Fruit fly (Drosophila melanogaster) whole organism, prepupa: ENCODE results near the gene CG32373.

Source experiments
- Blimp-1 ChIP-seq: fragments of 200-800 bp; sonication (Bioruptor generic); optimal IDR thresholded peaks from 3 replicates; lab custom pipeline; 2017; ENCODE audit warnings: missing biosample characterization, missing genetic modification characterization, mild to moderate bottlenecking, moderate library complexity, missing genetic modification reagents
- CG10669 ChIP-seq: fragments of 200-800 bp; sonication (Bioruptor generic); optimal IDR thresholded peaks from 3 replicates; lab custom pipeline; 2018; ENCODE audit warnings: missing biosample characterization, mild to moderate bottlenecking, missing genetic modification characterization, moderate library complexity
- CG11294 ChIP-seq: fragments of 200-800 bp; sonication (Bioruptor generic); IDR thresholded peaks from 2 replicates; pipeline ENCODE4 v1.3.6; 2022; ENCODE audit warnings: missing biosample characterization, missing genetic modification characterization
- CG1621 ChIP-seq: fragments of 200-800 bp; sonication (Bioruptor generic); optimal IDR thresholded peaks from 3 replicates; lab custom pipeline; 2018; ENCODE audit warnings: missing biosample characterization, mild to moderate bottlenecking, missing genetic modification characterization
- CG3032 ChIP-seq: fragments of 200-800 bp; optimal IDR thresholded peaks from 2 replicates; lab custom pipeline; 2019; ENCODE audit warnings: missing biosample characterization, mild to moderate bottlenecking, missing genetic modification characterization, moderate library complexity
- CG31627 ChIP-seq: fragments of 200-800 bp; sonication (Bioruptor generic); optimal IDR thresholded peaks from 3 replicates; lab custom pipeline; 2016; ENCODE audit warnings: missing biosample characterization, missing genetic modification characterization
- CG32006 ChIP-seq: fragments of 200-800 bp; sonication (Bioruptor generic); optimal IDR thresholded peaks from 3 replicates; lab custom pipeline; 2017; ENCODE audit warnings: missing biosample characterization, mild to moderate bottlenecking, missing genetic modification characterization
- CG34406 ChIP-seq: fragments of 200-800 bp; sonication (Bioruptor generic); optimal IDR thresholded peaks from 3 replicates; lab custom pipeline; 2016; ENCODE audit warnings: missing biosample characterization, missing genetic modification characterization
- CG3919 ChIP-seq: fragments of 200-800 bp; sonication (Bioruptor generic); optimal IDR thresholded peaks from 3 replicates; lab custom pipeline; 2016; ENCODE audit warnings: missing biosample characterization, missing genetic modification characterization
- CG4318 ChIP-seq: fragments of 200-800 bp; sonication (Bioruptor generic); optimal IDR thresholded peaks from 3 replicates; lab custom pipeline; 2017; ENCODE audit warnings: missing biosample characterization, mild to moderate bottlenecking, missing genetic modification characterization
- CG6163 ChIP-seq: fragments of 200-800 bp; sonication (Bioruptor generic); IDR thresholded peaks from 3 replicates; pipeline ENCODE4 v1.3.6; 2022; ENCODE audit warnings: missing biosample characterization, missing genetic modification characterization
- CG6276 ChIP-seq: fragments of 200-800 bp; sonication (Bioruptor generic); optimal IDR thresholded peaks from 2 replicates; lab custom pipeline; 2017; ENCODE audit warnings: missing biosample characterization, mild to moderate bottlenecking, missing genetic modification characterization
- CG6808 ChIP-seq: fragments of 200-800 bp; sonication (Bioruptor generic); optimal IDR thresholded peaks from 3 replicates; lab custom pipeline; 2017; ENCODE audit warnings: missing biosample characterization, missing genetic modification characterization, mild to moderate bottlenecking, moderate library complexity, missing genetic modification reagents
- CG7368 ChIP-seq: fragments of 200-800 bp; sonication (Bioruptor generic); optimal IDR thresholded peaks from 3 replicates; lab custom pipeline; 2016; ENCODE audit warnings: missing biosample characterization, missing genetic modification characterization
- CG8119 ChIP-seq: fragments of 200-800 bp; sonication (Bioruptor generic); IDR thresholded peaks from 3 replicates; pipeline ENCODE4 v1.3.6; 2022; ENCODE audit warnings: missing biosample characterization, missing genetic modification characterization
- CG8319 ChIP-seq: fragments of 200-800 bp; sonication (Bioruptor generic); optimal IDR thresholded peaks from 3 replicates; lab custom pipeline; 2016; ENCODE audit warnings: missing biosample characterization, missing genetic modification characterization
- Eip75B ChIP-seq: fragments of 200-800 bp; sonication (Bioruptor generic); optimal IDR thresholded peaks from 3 replicates; lab custom pipeline; 2016; ENCODE audit warnings: missing biosample characterization, missing genetic modification characterization
- Eip78C ChIP-seq: fragments of 200-800 bp; sonication (Bioruptor generic); peaks from one replicate; lab custom pipeline; 2016; ENCODE audit warnings: missing biosample characterization, missing genetic modification characterization
- Eip93F ChIP-seq: fragments of 200-800 bp; sonication (Bioruptor generic); optimal IDR thresholded peaks from 2 replicates; lab custom pipeline; 2016; ENCODE audit warnings: missing biosample characterization, mild to moderate bottlenecking, missing genetic modification characterization
- Ets96B ChIP-seq: fragments of 200-800 bp; optimal IDR thresholded peaks from 2 replicates; lab custom pipeline; 2019; ENCODE audit warnings: missing biosample characterization, mild to moderate bottlenecking, missing genetic modification characterization, moderate library complexity
- Gug ChIP-seq: fragments of 200-800 bp; sonication (Bioruptor generic); IDR thresholded peaks from 2 replicates; pipeline ENCODE4 v1.3.6; 2022; ENCODE audit warnings: missing biosample characterization, missing genetic modification characterization
- Hr39 ChIP-seq: fragments of 200-800 bp; sonication (Bioruptor generic); optimal IDR thresholded peaks from 2 replicates; lab custom pipeline; 2016; ENCODE audit warnings: missing biosample characterization, missing genetic modification characterization
- Lpt ChIP-seq: fragments of 200-800 bp; sonication (Bioruptor generic); optimal IDR thresholded peaks from 3 replicates; lab custom pipeline; 2016; ENCODE audit warnings: missing biosample characterization, missing genetic modification characterization
- Met ChIP-seq: fragments of 200-800 bp; sonication (Bioruptor generic); optimal IDR thresholded peaks from 3 replicates; lab custom pipeline; 2016; ENCODE audit warnings: missing biosample characterization, missing genetic modification characterization
- OdsH ChIP-seq: fragments of 200-800 bp; sonication (Bioruptor generic); optimal IDR thresholded peaks from 3 replicates; lab custom pipeline; 2016; ENCODE audit warnings: missing biosample characterization, missing genetic modification characterization
- Smox ChIP-seq: fragments of 200-800 bp; sonication (Bioruptor generic); optimal IDR thresholded peaks from 3 replicates; lab custom pipeline; 2016; ENCODE audit warnings: missing biosample characterization, missing genetic modification characterization
- Sox14 ChIP-seq: fragments of 200-800 bp; sonication (Bioruptor generic); optimal IDR thresholded peaks from 3 replicates; lab custom pipeline; 2016; ENCODE audit warnings: missing biosample characterization, missing genetic modification characterization
- acj6 ChIP-seq: fragments of 200-800 bp; sonication (Bioruptor generic); optimal IDR thresholded peaks from 3 replicates; lab custom pipeline; 2016; ENCODE audit warnings: missing biosample characterization, missing genetic modification characterization
- cyc ChIP-seq: fragments of 200-800 bp; sonication (Bioruptor generic); optimal IDR thresholded peaks from 3 replicates; lab custom pipeline; 2016; ENCODE audit warnings: missing biosample characterization, missing genetic modification characterization
- eg ChIP-seq: fragments of 200-800 bp; sonication (Bioruptor generic); IDR thresholded peaks from 3 replicates; pipeline ENCODE4 v1.3.6; 2022; ENCODE audit warnings: missing biosample characterization, missing genetic modification characterization
- esn ChIP-seq: fragments of 200-800 bp; sonication (Bioruptor generic); optimal IDR thresholded peaks from 2 replicates; lab custom pipeline; 2016; ENCODE audit warnings: missing biosample characterization, mild to moderate bottlenecking, missing genetic modification characterization, moderate library complexity
- fd59A ChIP-seq: fragments of 200-800 bp; sonication (Bioruptor generic); optimal IDR thresholded peaks from 2 replicates; lab custom pipeline; 2017; ENCODE audit warnings: missing biosample characterization, mild to moderate bottlenecking, missing genetic modification characterization, missing genetic modification reagents
- fkh ChIP-seq: fragments of 200-800 bp; sonication (Bioruptor generic); optimal IDR thresholded peaks from 3 replicates; lab custom pipeline; 2017; ENCODE audit warnings: missing biosample characterization, mild to moderate bottlenecking, missing genetic modification characterization, moderate library complexity
- net ChIP-seq: fragments of 200-800 bp; sonication (Bioruptor generic); optimal IDR thresholded peaks from 3 replicates; lab custom pipeline; 2016; ENCODE audit warnings: missing biosample characterization, missing genetic modification characterization
- pdm3 ChIP-seq: fragments of 200-800 bp; sonication (Bioruptor generic); optimal IDR thresholded peaks from 3 replicates; lab custom pipeline; 2016; ENCODE audit warnings: missing biosample characterization, missing genetic modification characterization
- salr ChIP-seq, 2 experiments: fragments of 200-800 bp; sonication (Bioruptor generic); optimal IDR thresholded peaks; 3 replicates each; lab custom pipeline; 2016 to 2018; ENCODE audit warnings: missing biosample characterization in 2 of 2, missing genetic modification characterization in 2 of 2, mild to moderate bottlenecking in 1 of 2
- spab ChIP-seq: fragments of 200-800 bp; sonication (Bioruptor generic); optimal IDR thresholded peaks from 2 replicates; lab custom pipeline; 2017; ENCODE audit warnings: missing biosample characterization, mild to moderate bottlenecking, missing genetic modification characterization, missing genetic modification reagents
- ss ChIP-seq, 2 experiments: fragments of 200-800 bp; sonication (Bioruptor generic); optimal IDR thresholded peaks; 2 replicates in 1 of 2; 3 replicates in 1 of 2; lab custom pipeline; 2017 to 2018; ENCODE audit warnings: mild to moderate bottlenecking in 2 of 2, missing biosample characterization in 2 of 2, missing genetic modification characterization in 2 of 2, moderate library complexity in 1 of 2
- svp ChIP-seq: fragments of 200-800 bp; sonication (Bioruptor generic); peaks from one replicate; lab custom pipeline; 2016; ENCODE audit warnings: missing biosample characterization, missing genetic modification characterization
- topi ChIP-seq: fragments of 200-800 bp; sonication (Bioruptor generic); optimal IDR thresholded peaks from 3 replicates; lab custom pipeline; 2016; ENCODE audit warnings: missing biosample characterization, missing genetic modification characterization
- vri ChIP-seq: fragments of 200-800 bp; sonication (Bioruptor generic); optimal IDR thresholded peaks from 3 replicates; lab custom pipeline; 2016; ENCODE audit warnings: missing biosample characterization, mild to moderate bottlenecking, missing genetic modification characterization

The CG32373 gene

DNA sequence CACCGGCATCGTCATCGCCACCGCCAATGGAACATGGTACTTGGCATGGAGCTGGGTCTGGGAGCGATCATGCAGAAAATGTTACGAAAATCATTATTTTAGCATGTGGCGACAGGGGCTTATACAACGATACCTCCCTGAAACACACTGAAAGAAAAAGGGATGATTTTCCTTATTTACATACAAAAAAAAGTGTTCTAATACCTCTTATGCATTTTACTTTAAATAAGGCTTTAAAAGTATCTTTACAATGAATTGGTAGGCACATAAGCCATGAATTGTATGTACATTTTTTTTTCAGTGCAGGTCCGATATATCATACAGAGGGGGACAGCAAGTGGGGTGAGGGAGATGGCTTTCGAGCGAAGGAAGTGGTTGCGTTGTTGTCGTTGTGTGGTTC lies 36.1 kb upstream of the CG32373 start (continued):
- peak; percentile 84 for TF ChIP-seq cyc (GFP tag; lab: Kevin White, UChicago)
- peak; percentile 54; the same call in 2 of the 3 replicates for TF ChIP-seq eg (GFP tag; lab: Robert Waterston, UW)
- peak; percentile 75 for TF ChIP-seq acj6
- TF ChIP-seq svp (GFP tag; lab: Kevin White, UChicago), result peak; percentile 90
- peak; percentile 48 for TF ChIP-seq CG3032 (tag; lab: Kevin White, UChicago)
- TF ChIP-seq salr (GFP tag; optimal IDR thresholded peaks at IDR 0.05; lab: Kevin White, UChicago), result peak; percentile 22 to 32
- TF ChIP-seq ss (GFP tag; optimal IDR thresholded peaks at IDR 0.05; lab: Kevin White, UChicago), result peak; percentile 46 to 54
- peak; percentile 62 for TF ChIP-seq Ets96B
- TF ChIP-seq Eip93F (GFP tag; lab: Kevin White, UChicago), result peak; percentile 21
- no peak for TF ChIP-seq fkh (GFP tag; lab: Kevin White, UChicago)
- peak; percentile 52 for TF ChIP-seq CG6808 (GFP tag; lab: Kevin White, UChicago)
- TF ChIP-seq, all 60 proteins: peak for 51

DNA sequence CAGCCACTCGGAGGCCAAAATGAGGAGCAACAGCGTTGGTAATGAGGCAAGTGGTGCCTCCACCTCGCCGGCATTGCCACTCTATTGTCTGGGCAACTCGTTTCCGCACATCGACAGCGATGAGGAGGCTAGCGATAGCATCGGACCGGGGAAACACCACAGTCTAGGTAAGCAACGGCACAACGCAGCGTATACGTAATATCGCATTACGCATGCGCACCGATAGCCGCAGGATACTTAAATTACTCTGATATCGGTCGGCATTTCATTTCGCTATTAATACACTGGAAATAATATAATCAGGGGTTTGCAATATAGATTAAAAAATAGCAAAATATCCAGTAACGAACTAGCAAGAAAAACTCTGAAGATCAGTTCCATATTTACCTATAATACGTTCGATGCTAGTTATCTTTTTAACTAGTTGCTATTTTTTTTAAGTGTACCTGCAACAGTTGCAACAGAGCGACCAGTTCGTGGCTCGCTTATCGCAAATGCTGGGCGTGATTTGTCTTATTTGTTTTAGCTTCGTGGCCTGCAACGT lies 32.8 kb upstream of the CG32373 start:
- peak; percentile 30 for TF ChIP-seq CG3919 (GFP tag; lab: Kevin White, UChicago)
- no peak for TF ChIP-seq Met
- no peak for TF ChIP-seq fd59A
- TF ChIP-seq ss (GFP tag; optimal IDR thresholded peaks at IDR 0.05; lab: Kevin White, UChicago), result no peak
- TF ChIP-seq CG8119, result no peak
- TF ChIP-seq esn (GFP tag; lab: Kevin White, UChicago), result no peak
- TF ChIP-seq CG32006 (GFP tag; lab: Kevin White, UChicago), result no peak
- TF ChIP-seq CG3032 (tag; lab: Kevin White, UChicago), result no peak
- TF ChIP-seq CG4318 (GFP tag; lab: Kevin White, UChicago), result no peak
- no peak for TF ChIP-seq CG31627 (GFP tag; lab: Kevin White, UChicago)
- TF ChIP-seq cyc (GFP tag; lab: Kevin White, UChicago), result no peak
- TF ChIP-seq Smox (GFP tag; lab: Kevin White, UChicago), result no peak
- peak; percentile 83 for TF ChIP-seq eg (GFP tag; lab: Robert Waterston, UW)
- TF ChIP-seq Blimp-1 (GFP tag; lab: Kevin White, UChicago), result no peak
- TF ChIP-seq acj6, result no peak
- TF ChIP-seq OdsH (GFP tag; lab: Kevin White, UChicago), result no peak
- peak; percentile 68 for TF ChIP-seq CG6276
- TF ChIP-seq salr (GFP tag; optimal IDR thresholded peaks at IDR 0.05; lab: Kevin White, UChicago), result no peak
- no peak for TF ChIP-seq fkh (GFP tag; lab: Kevin White, UChicago)
- TF ChIP-seq Eip78C (GFP tag; lab: Kevin White, UChicago), result peak; percentile 80
- no peak for TF ChIP-seq vri (GFP tag; lab: Kevin White, UChicago)
- no peak for TF ChIP-seq CG1621 (tag; lab: Kevin White, UChicago)
- TF ChIP-seq CG10669 (GFP tag; lab: Kevin White, UChicago), result no peak
- peak; percentile 72 for TF ChIP-seq Gug (GFP tag; lab: Robert Waterston, UW)
- no peak for TF ChIP-seq CG34406 (GFP tag; lab: Kevin White, UChicago)
- TF ChIP-seq Lpt (GFP tag; lab: Kevin White, UChicago), result peak; percentile 51
- peak; percentile 75 for TF ChIP-seq CG6163
- no peak for TF ChIP-seq Hr39 (GFP tag; lab: Kevin White, UChicago)
- no peak for TF ChIP-seq pdm3 (GFP tag; lab: Kevin White, UChicago)
- no peak for TF ChIP-seq CG7368 (GFP tag; lab: Kevin White, UChicago)
- TF ChIP-seq Eip75B (GFP tag; lab: Kevin White, UChicago), result peak; percentile 22
- no peak for TF ChIP-seq CG8319 (GFP tag; lab: Kevin White, UChicago)
- TF ChIP-seq topi (GFP tag; lab: Kevin White, UChicago), result no peak
- peak; percentile 56; the same call in 1 of the 2 replicates for TF ChIP-seq CG11294 (GFP tag; lab: Robert Waterston, UW)
- TF ChIP-seq Sox14 (GFP tag; lab: Kevin White, UChicago), result no peak
- no peak for TF ChIP-seq Ets96B
- TF ChIP-seq spab (GFP tag; lab: Kevin White, UChicago), result no peak
- no peak for TF ChIP-seq net (GFP tag; lab: Kevin White, UChicago)
